Fruit fly (Drosophila melanogaster): Measurements from ENCODE around the gene CG13004.

Gene CG13004

dm6 chrX:16867622-16868021, 32.3 kb upstream of the CG13004 start (continued):
- TF ChIP-seq grau (tag; optimal IDR thresholded peaks at IDR 0.05) (peak; percentile 21), CG5180 (GFP tag; optimal IDR thresholded peaks at IDR 0.05) (no peak), CG14667 (GFP tag; IDR thresholded peaks at IDR 0.05) (no peak), hth (optimal IDR thresholded peaks at IDR 0.05) (no peak), Antp (GFP tag; optimal IDR thresholded peaks at IDR 0.05) (peak; percentile 5), CG12155 (GFP tag; optimal IDR thresholded peaks at IDR 0.05) (no peak), CG9215 (GFP tag; IDR thresholded peaks at IDR 0.05) (no peak), CG3065 (GFP tag; optimal IDR thresholded peaks at IDR 0.05) (no peak), Stat92E (GFP tag; optimal IDR thresholded peaks at IDR 0.05) (no peak), Dad (GFP tag; optimal IDR thresholded peaks at IDR 0.05) (no peak), unpg (GFP tag; optimal IDR thresholded peaks at IDR 0.05) (peak; percentile 9), CG8944 (GFP tag; optimal IDR thresholded peaks at IDR 0.05) (no peak), CG14710 (tag; optimal IDR thresholded peaks at IDR 0.05) (no peak), pan (optimal IDR thresholded peaks at IDR 0.05) (no peak), pan (GFP tag; optimal IDR thresholded peaks at IDR 0.05 in 1 of 2, IDR thresholded peaks at IDR 0.05 in 1 of 2) (peak in 1 of 2 experiments; percentile 26), slbo (GFP tag; IDR thresholded peaks at IDR 0.05) (no peak), CG12299 (tag; optimal IDR thresholded peaks at IDR 0.05) (no peak), Sox100B (GFP tag; optimal IDR thresholded peaks at IDR 0.05) (peak; percentile 17), hb (GFP tag; IDR thresholded peaks at IDR 0.05; ENCODE audit: partially characterized antibody) (no peak), CG10979 (tag; optimal IDR thresholded peaks at IDR 0.05) (no peak), Xbp1 (GFP tag; optimal IDR thresholded peaks at IDR 0.05) (peak; percentile 5), CG8924 (tag; optimal IDR thresholded peaks at IDR 0.05) (peak; percentile 14), CG30020 (tag; optimal IDR thresholded peaks at IDR 0.05) (no peak), bsh (GFP tag; optimal IDR thresholded peaks at IDR 0.05) (peak in 1 of 2 experiments; percentile 1), CG7963 (GFP tag; IDR thresholded peaks at IDR 0.05; ENCODE audit: partially characterized antibody) (no peak), dan (GFP tag; IDR thresholded peaks at IDR 0.05) (no peak), gcm (GFP tag; optimal IDR thresholded peaks at IDR 0.05) (no peak), CG5245 (GFP tag; optimal IDR thresholded peaks at IDR 0.05) (no peak), CG1792 (GFP tag; optimal IDR thresholded peaks at IDR 0.05) (no peak), Mad (GFP tag; optimal IDR thresholded peaks at IDR 0.05) (no peak), nau (GFP tag; optimal IDR thresholded peaks at IDR 0.05) (no peak), pfk (GFP tag; optimal IDR thresholded peaks at IDR 0.05) (no peak), Dip2 (GFP tag; IDR thresholded peaks at IDR 0.05) (no peak), E2f2 (GFP tag; IDR thresholded peaks at IDR 0.05) (peak; percentile 14; the same call in 1 of the 2 replicates), HLH3B (GFP tag; IDR thresholded peaks at IDR 0.05) (peak; percentile 36; the same call in 1 of the 2 replicates), al (GFP tag; IDR thresholded peaks at IDR 0.05) (no peak), Dref (GFP tag; IDR thresholded peaks at IDR 0.05) (no peak), CG6689 (GFP tag; IDR thresholded peaks at IDR 0.05) (peak; percentile 30; the same call in 1 of the 2 replicates), Aef1 (GFP tag; IDR thresholded peaks at IDR 0.05) (no peak), CG10959 (GFP tag; IDR thresholded peaks at IDR 0.05) (no peak), corto (GFP tag; optimal IDR thresholded peaks at IDR 0.05) (no peak), shn (GFP tag; optimal IDR thresholded peaks at IDR 0.05) (no peak), dimm (GFP tag; IDR thresholded peaks at IDR 0.05) (no peak), insv (GFP tag; optimal IDR thresholded peaks at IDR 0.05) (no peak), br (optimal IDR thresholded peaks at IDR 0.05) (no peak), Hey (tag; optimal IDR thresholded peaks at IDR 0.05) (no peak), Myb (GFP tag; optimal IDR thresholded peaks at IDR 0.05) (no peak), Fer1 (GFP tag; optimal IDR thresholded peaks at IDR 0.05) (no peak), Sry-δ (GFP tag; optimal IDR thresholded peaks at IDR 0.05) (no peak), cad (GFP tag; optimal IDR thresholded peaks at IDR 0.05) (no peak), so (GFP tag; IDR thresholded peaks at IDR 0.05) (peak; percentile 59; the same call in 2 of the 3 replicates), CG4820 (GFP tag; optimal IDR thresholded peaks at IDR 0.05) (no peak), CG9437 (GFP tag; optimal IDR thresholded peaks at IDR 0.05) (no peak)

Data from whole organism, embryonic.